Fruit fly (Drosophila melanogaster): ENCODE measurements around the gene CG15465.

The CG15465 gene

DNA sequence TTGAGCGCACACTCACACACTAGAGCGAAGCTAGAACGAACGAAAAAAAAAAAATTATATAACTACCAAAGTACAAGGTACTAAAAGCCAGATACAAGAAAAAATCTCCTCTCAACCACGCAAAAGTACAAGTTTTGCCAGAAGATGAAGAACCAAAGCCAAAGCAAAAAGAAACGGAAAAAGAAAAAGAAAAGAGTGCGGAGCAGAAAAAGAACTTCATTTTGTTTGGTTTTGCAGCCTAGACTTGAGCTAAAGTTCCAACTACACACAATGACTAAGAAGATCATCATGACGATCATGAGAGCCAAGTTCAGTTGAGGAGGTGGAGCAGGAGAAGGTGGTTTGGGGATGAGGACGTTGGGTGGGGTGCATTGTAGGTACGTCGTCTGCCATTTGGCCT is 34.5 kb upstream of the CG15465 start (continued):
- no peak for TF ChIP-seq CG17568 (GFP tag; optimal IDR thresholded peaks at IDR 0.05)
- TF ChIP-seq CG15479 (GFP tag; optimal IDR thresholded peaks at IDR 0.05), result no peak
- TF ChIP-seq zen2 (GFP tag; IDR thresholded peaks at IDR 0.05; ENCODE audit: partially characterized antibody), result no peak
- TF ChIP-seq odd (GFP tag; optimal IDR thresholded peaks at IDR 0.05), result no peak
- TF ChIP-seq bsh (GFP tag; optimal IDR thresholded peaks at IDR 0.05), result peak in 1 of 2 experiments; percentile 70
- no peak for TF ChIP-seq sens (GFP tag)
- TF ChIP-seq Deaf1 (tag; optimal IDR thresholded peaks at IDR 0.05), result no peak
- no peak for TF ChIP-seq CG17829 (tag; optimal IDR thresholded peaks at IDR 0.05)
- no peak for TF ChIP-seq CG3163 (GFP tag; optimal IDR thresholded peaks at IDR 0.05)
- TF ChIP-seq CG1024 (GFP tag; IDR thresholded peaks at IDR 0.05), result no peak
- peak; percentile 68 for TF ChIP-seq nom (GFP tag; optimal IDR thresholded peaks at IDR 0.05)
- no peak for TF ChIP-seq ranshi (GFP tag; IDR thresholded peaks at IDR 0.05)
- TF ChIP-seq bigmax (GFP tag; optimal IDR thresholded peaks at IDR 0.05), result no peak
- TF ChIP-seq CG10543 (GFP tag; optimal IDR thresholded peaks at IDR 0.05), result no peak
- TF ChIP-seq CG11247 (GFP tag; IDR thresholded peaks at IDR 0.05), result no peak
- TF ChIP-seq nerfin-2 (GFP tag; IDR thresholded peaks at IDR 0.05; ENCODE audit: partially characterized antibody), result no peak
- 0 out of 3 replicates have a peak, but pooled peaks have one; percentile 12 for TF ChIP-seq knrl (GFP tag; IDR thresholded peaks at IDR 0.05; ENCODE audit: partially characterized antibody)
- TF ChIP-seq NfI (GFP tag; optimal IDR thresholded peaks at IDR 0.05), result no peak
- no peak for TF ChIP-seq CG14860 (GFP tag; IDR thresholded peaks at IDR 0.05; ENCODE audit: partially characterized antibody)

DNA sequence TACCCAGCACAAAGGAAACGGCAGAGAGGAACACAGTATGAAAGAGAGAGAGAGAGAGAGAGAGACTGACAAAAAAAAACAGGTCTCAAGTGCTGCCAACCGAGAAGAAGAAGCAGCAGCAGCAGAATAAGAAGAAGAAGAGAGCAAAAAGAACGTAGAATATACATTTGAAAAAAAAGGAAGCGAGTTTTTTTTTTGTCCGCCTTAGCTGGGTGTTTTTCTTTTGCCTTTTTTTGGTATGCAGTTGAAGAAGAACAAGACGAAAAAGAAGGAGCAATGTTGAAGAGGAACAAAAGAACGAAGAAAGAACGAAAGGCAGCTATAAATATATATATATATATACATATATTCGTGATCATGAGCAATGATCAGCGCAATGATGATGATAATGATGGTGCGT is 32.6 kb upstream of the CG15465 start:
- no peak for TF ChIP-seq disco-r (GFP tag; optimal IDR thresholded peaks at IDR 0.05)
- no peak for TF ChIP-seq CG12391 (tag; optimal IDR thresholded peaks at IDR 0.05)
- no peak for TF ChIP-seq br (optimal IDR thresholded peaks at IDR 0.05)
- TF ChIP-seq cwo (GFP tag; optimal IDR thresholded peaks at IDR 0.05), result no peak
- 0 out of 4 replicates have a peak, but pooled peaks have one; percentile 19 for TF ChIP-seq chinmo (GFP tag; IDR thresholded peaks at IDR 0.05; ENCODE audit: partially characterized antibody)
- peak; percentile 91 for TF ChIP-seq CG17385 (GFP tag; optimal IDR thresholded peaks at IDR 0.05)
- no peak for TF ChIP-seq CG17328 (GFP tag; IDR thresholded peaks at IDR 0.05)
- TF ChIP-seq CG18764 (GFP tag; optimal IDR thresholded peaks at IDR 0.05), result no peak
- no peak for TF ChIP-seq sug (tag; optimal IDR thresholded peaks at IDR 0.05)
- TF ChIP-seq Dp (GFP tag; optimal IDR thresholded peaks at IDR 0.05), result no peak
- TF ChIP-seq Trl (optimal IDR thresholded peaks at IDR 0.05), result peak; percentile 27 to 34
- TF ChIP-seq Trl (GFP tag; optimal IDR thresholded peaks at IDR 0.05), result no peak
- no peak for TF ChIP-seq Hr3 (GFP tag; optimal IDR thresholded peaks at IDR 0.05)
- TF ChIP-seq CG4730 (GFP tag; IDR thresholded peaks at IDR 0.05), result no peak
- peak; percentile 93 for TF ChIP-seq sqz (GFP tag; optimal IDR thresholded peaks at IDR 0.05)
- no peak for TF ChIP-seq Dref (GFP tag; IDR thresholded peaks at IDR 0.05)
- peak; percentile 37 for TF ChIP-seq lbe (GFP tag; optimal IDR thresholded peaks at IDR 0.05)
- TF ChIP-seq CG15479 (GFP tag; optimal IDR thresholded peaks at IDR 0.05), result peak; percentile 45
- TF ChIP-seq CG13287 (GFP tag; IDR thresholded peaks at IDR 0.05; ENCODE audit: partially characterized antibody), result no peak
- no peak for TF ChIP-seq MESR4 (GFP tag; optimal IDR thresholded peaks at IDR 0.05)
- TF ChIP-seq unc-4 (GFP tag; IDR thresholded peaks at IDR 0.05; ENCODE audit: partially characterized antibody), result no peak
- TF ChIP-seq CG5953 (GFP tag; IDR thresholded peaks at IDR 0.05), result no peak
- no peak for TF ChIP-seq ase (GFP tag; IDR thresholded peaks at IDR 0.05)
- TF ChIP-seq Hr51 (GFP tag; optimal IDR thresholded peaks at IDR 0.05), result no peak
- TF ChIP-seq sisA (GFP tag; IDR thresholded peaks at IDR 0.05), result no peak
- TF ChIP-seq lab (GFP tag; optimal IDR thresholded peaks at IDR 0.05), result no peak
- peak; percentile 29 for TF ChIP-seq stwl (tag; optimal IDR thresholded peaks at IDR 0.05)
- peak; percentile 84 for TF ChIP-seq zf30C (GFP tag; optimal IDR thresholded peaks at IDR 0.05)
- TF ChIP-seq gro (GFP tag; optimal IDR thresholded peaks at IDR 0.05), result no peak
- TF ChIP-seq CG3847 (GFP tag; IDR thresholded peaks at IDR 0.05), result no peak
- no peak for TF ChIP-seq kay (GFP tag; optimal IDR thresholded peaks at IDR 0.05)
- TF ChIP-seq inv (GFP tag; IDR thresholded peaks at IDR 0.05; ENCODE audit: partially characterized antibody), result no peak
